Fruit fly (Drosophila melanogaster): Measurements from ENCODE around the gene CG13375.

The CG13375 gene

DNA sequence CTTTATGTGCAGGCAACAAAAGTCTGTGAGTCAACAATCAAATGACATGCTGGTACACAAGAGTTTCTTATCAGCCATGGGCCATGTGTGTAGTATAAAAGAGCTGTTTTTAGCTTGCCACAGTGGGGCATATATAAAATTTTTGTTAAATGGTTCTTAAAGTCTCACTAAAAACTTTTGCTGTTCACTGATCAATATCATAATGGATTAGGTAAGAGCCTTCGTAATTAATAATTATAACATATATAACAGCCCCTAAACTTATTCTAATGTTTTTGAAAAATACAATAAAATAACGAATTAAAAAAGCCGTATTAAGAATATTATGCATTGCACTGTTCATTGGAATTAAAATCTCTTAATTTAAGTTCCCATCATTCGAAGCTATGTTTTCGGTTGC, 1.5 kb downstream of the CG13375 start:
- no peak for TF ChIP-seq psq (optimal IDR thresholded peaks at IDR 0.05)
- no peak for TF ChIP-seq Dll (optimal IDR thresholded peaks at IDR 0.05)
- TF ChIP-seq usp (GFP tag; optimal IDR thresholded peaks at IDR 0.05): no peak
- TF ChIP-seq EcR (GFP tag; optimal IDR thresholded peaks at IDR 0.05): no peak
- no peak for TF ChIP-seq CG8478 (optimal IDR thresholded peaks at IDR 0.05)
- TF ChIP-seq pan (optimal IDR thresholded peaks at IDR 0.05): no peak

DNA sequence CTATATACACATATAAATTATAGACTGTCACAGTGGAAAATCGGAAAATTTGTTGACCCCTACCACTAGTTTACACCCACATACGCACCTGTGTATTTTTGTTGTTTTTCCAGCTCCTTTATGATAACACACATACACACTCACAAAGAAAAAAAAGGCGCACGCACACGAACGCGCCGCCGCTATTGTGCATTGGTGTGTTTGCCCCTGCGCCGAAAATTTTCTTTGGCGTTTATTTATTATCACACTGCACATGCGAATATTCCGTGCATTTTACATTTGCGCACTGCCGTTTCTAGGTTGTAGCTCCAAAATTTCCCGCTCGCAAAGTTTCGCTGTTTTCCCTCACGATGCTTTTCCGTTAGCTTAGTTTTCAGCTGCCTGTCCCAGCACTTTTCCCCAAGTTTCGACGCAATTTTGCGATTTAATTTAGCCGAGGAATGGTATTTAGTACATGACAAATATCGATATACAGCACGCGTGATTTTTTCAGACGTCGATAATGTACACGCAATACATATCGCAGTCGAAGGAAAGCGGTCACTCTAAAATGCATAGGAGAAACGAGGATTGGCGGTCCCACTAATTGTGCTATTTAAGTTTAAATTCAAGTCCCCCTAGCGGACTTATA, 15.6 kb downstream of the CG13375 start, which contains the start of the genes CG3777 and ewg:
CG3777 (plus strand) TSS at position 607 of the 631 bp plus-strand sequence.
ewg (minus strand) TSS at position 622 of the 631 bp plus-strand sequence.
- TF ChIP-seq CG8478 (optimal IDR thresholded peaks at IDR 0.05) (no peak), psq (optimal IDR thresholded peaks at IDR 0.05) (no peak), usp (GFP tag; optimal IDR thresholded peaks at IDR 0.05) (no peak), Dll (optimal IDR thresholded peaks at IDR 0.05) (no peak)

DNA sequence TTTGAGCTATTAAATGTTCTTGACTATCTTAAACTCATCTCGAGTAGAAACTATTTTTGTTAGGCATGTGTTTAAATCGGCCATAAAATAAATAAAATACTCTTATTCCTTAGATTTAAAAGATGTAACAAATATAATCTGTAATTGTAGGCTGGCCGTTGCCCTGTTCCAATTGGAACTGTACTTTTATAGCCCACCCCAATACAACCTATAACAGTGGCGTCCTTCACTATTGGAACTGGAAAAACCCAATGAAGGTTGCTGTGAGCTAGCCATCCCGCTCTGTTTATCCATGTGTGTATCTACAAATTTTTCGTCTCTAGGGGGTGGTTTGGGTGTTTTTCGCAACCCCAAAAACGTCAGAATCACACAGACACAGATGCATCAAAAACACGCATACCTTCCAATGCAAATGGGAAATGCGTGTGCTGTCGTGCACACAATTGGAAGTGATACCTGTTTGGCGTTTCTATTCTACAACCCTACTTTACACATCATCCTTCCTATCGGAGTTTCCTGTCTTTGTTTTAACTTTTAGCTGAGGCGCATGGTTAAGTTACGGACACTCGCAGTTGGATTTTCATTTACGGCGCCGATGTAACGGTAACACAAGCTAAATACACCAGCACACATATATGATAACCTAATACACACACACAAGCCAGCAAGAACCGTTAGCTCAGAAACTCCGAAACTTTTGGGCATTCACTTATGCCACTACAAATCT, 16.2 kb downstream of the CG13375 start:
- TF ChIP-seq CG8478 (optimal IDR thresholded peaks at IDR 0.05) (no peak), psq (optimal IDR thresholded peaks at IDR 0.05) (no peak), EcR (GFP tag; optimal IDR thresholded peaks at IDR 0.05) (no peak), Dll (optimal IDR thresholded peaks at IDR 0.05) (no peak), pan (optimal IDR thresholded peaks at IDR 0.05) (no peak)

DNA sequence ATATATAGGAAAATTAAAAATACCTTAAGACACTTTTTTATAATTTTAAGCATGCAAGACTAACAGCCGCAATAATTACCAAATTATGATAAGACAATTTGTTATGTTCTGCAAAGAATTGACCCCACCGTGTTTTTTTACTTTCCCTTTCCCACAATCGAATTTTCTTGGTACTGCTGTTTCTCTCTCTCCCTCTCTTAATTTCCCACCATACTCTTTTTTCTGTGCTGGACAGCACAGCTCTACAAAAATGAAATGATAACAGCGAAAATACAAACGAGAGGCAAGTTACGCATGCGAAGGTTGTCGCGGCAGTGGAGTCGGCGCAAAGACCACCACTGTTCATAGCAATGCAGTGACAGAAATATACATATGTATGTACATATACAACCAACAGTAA, 16.9 kb downstream of the CG13375 start:
- TF ChIP-seq pan (optimal IDR thresholded peaks at IDR 0.05) (no peak), EcR (GFP tag; optimal IDR thresholded peaks at IDR 0.05) (no peak), usp (GFP tag; optimal IDR thresholded peaks at IDR 0.05) (no peak), CG8478 (optimal IDR thresholded peaks at IDR 0.05) (no peak)

DNA sequence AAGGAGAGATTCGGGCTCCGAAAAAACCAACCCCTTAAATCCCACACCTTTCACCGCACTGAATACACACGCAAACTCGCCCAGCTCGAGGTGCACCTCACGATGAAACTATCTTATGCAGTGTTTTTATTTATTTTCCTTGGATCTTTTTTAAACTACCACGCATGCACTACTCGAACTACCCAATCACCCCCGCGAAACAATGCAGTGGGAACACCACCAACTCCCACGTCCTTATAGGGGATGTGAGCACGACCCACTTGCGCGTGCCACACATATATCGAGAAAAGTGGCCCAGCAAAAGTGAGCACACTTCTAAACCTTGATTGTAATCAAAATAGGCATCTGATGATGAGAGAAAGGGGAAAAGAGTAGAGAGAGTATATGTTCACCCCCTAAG, 18.2 kb downstream of the CG13375 start:
- TF ChIP-seq pan (optimal IDR thresholded peaks at IDR 0.05) (no peak), CG8478 (optimal IDR thresholded peaks at IDR 0.05) (no peak), Dll (optimal IDR thresholded peaks at IDR 0.05) (no peak), psq (optimal IDR thresholded peaks at IDR 0.05) (no peak), usp (GFP tag; optimal IDR thresholded peaks at IDR 0.05) (no peak), EcR (GFP tag; optimal IDR thresholded peaks at IDR 0.05) (no peak)

DNA sequence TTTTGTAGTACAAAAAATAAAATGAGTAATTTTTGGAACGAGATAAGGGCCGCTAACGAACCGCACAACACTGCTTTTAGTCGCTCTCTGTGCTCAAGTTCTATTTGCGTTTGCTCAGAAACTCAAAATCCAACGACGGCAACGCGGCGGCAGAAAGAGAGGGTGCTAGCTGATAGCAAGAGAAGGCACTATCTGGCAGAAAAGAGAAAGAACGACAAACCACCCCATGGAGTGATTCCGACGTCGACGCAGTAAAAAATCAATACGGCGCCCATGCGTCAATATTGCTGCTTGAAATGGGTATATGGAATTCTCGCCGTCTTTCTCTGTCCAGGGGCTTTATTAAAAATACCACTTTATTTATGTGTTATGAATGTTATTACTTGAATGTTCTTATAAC, 18.7 kb downstream of the CG13375 start:
- TF ChIP-seq CG8478 (optimal IDR thresholded peaks at IDR 0.05) (no peak), psq (optimal IDR thresholded peaks at IDR 0.05) (no peak), Dll (optimal IDR thresholded peaks at IDR 0.05) (no peak), EcR (GFP tag; optimal IDR thresholded peaks at IDR 0.05) (no peak), usp (GFP tag; optimal IDR thresholded peaks at IDR 0.05) (no peak), pan (optimal IDR thresholded peaks at IDR 0.05) (no peak)

DNA sequence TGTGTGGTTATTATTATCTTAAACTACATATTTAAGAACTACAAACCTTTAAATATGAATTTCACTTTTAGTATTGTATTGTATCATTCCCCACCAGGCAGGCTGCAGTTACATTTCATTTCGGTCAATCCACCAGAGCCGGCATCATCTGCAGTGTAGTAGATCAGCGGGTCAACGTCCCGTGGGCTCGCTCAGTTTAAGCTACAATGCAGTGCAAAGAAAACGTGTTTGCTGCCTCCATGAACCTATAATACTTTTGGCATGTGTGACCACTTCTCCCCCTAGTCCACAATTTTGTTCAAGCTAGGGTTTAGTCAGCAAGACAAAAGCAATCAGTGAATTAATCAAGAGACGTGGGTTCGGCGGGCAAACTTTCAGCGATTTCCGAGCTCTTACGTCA, 26.8 kb downstream of the CG13375 start:
- TF ChIP-seq usp (GFP tag; optimal IDR thresholded peaks at IDR 0.05): no peak
- peak in 1 of 2 experiments; percentile 36 for TF ChIP-seq EcR (GFP tag; optimal IDR thresholded peaks at IDR 0.05)

DNA sequence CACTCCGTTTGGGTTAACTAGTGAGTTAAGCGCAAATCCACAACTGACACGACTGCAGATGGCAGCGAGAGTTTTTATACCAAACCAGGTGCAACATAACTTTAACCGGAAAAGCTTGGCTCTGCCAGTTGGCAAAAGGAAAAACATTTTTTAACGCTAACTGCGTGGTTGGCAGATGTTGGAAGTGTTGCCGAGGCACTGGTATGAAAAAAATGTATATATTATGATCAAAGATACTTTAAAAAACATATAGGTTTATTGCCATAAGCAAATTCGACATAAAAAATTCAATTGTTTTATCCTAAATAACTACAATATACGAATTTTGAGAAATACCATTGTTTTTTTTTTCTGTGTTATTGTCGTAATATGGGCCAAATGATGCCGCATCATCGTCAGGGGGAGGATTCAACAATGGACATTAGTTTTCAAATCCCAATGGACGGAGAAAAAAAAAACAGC, 27.8 kb downstream of the CG13375 start, which contains the start of gene CG13376:
CG13376 (minus strand) TSS at position 51 of the 462 bp plus-strand sequence.
- TF ChIP-seq pan (optimal IDR thresholded peaks at IDR 0.05): no peak
- TF ChIP-seq psq (optimal IDR thresholded peaks at IDR 0.05): no peak
- TF ChIP-seq EcR (GFP tag; optimal IDR thresholded peaks at IDR 0.05): no peak
- TF ChIP-seq usp (GFP tag; optimal IDR thresholded peaks at IDR 0.05): no peak
- TF ChIP-seq Dll (optimal IDR thresholded peaks at IDR 0.05): no peak
- TF ChIP-seq CG8478 (optimal IDR thresholded peaks at IDR 0.05): no peak

DNA sequence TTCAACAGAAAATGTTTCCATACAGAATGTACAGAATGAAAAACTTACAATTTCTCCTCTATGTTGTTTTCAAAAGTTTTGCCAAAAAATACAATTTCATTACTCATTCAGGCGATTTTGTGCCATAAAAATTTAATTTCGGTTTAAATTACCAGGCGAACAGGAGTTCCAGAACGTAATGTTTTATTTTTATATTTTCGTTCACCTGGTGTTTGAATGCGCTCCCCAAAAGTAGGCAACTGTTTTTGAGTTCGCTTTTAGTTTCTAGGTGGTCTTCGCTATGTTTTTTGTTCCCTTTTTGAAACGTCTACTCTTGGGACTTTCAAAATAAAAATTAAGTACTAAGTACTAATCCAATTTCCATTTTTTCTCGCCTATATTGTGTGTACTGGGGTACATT, 29.1 kb downstream of the CG13375 start:
- no peak for TF ChIP-seq Dll (optimal IDR thresholded peaks at IDR 0.05)
- no peak for TF ChIP-seq pan (optimal IDR thresholded peaks at IDR 0.05)

DNA sequence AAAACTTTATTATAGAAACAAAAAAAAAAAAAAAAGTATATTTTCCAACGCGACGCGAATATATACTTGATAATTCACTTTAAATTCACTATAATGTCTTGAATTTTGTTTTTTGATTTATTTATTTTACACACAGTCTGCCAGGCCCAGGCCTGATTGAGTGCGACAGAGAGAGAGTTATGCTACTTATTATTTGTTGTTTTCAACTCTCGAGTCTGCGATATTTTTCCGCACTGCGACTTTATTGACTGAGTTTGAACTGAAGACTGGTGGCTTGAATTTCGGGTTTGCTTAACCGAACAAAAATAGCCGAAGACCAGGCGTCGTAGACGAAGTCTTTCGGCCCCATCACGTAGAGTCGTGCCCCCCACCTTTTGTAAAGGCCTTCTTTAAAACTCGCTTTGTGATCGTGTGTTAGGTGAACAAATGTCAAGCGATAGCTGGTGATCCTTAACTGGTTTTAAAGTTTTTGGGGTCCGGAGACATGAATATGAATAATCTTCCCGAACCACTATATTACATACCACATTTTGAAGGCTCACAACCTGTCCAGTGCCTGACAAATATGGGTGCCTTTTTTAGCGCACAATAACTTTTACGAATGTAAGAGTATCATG, 30.9 kb downstream of the CG13375 start, which contains the start of gene CG13377:
CG13377 (minus strand) TSS at position 272 of the 617 bp plus-strand sequence.
- TF ChIP-seq pan (optimal IDR thresholded peaks at IDR 0.05) (no peak), Dll (optimal IDR thresholded peaks at IDR 0.05) (no peak), EcR (GFP tag; optimal IDR thresholded peaks at IDR 0.05) (no peak), psq (optimal IDR thresholded peaks at IDR 0.05) (no peak), CG8478 (optimal IDR thresholded peaks at IDR 0.05) (no peak), usp (GFP tag; optimal IDR thresholded peaks at IDR 0.05) (no peak)

DNA sequence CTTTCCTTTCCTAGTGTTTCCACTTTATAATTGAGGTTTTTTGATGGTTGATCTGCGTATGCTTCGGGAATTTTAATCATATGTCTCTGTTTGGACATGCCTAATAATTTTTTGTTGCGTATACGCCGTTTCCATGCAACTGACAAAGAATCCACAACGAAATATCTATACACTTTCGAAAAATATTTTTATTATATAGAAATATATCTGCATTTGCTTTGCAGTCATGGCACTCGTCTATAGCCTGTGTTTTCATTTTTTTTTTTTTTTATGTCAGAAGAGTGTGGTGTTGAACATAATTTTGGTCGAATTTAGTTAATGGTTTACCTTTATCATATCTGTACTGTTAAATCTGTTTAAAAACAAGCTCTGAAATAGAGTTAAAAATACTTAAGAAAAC, 31.9 kb downstream of the CG13375 start:
- no peak for TF ChIP-seq psq (optimal IDR thresholded peaks at IDR 0.05)
- no peak for TF ChIP-seq CG8478 (optimal IDR thresholded peaks at IDR 0.05)
- no peak for TF ChIP-seq pan (optimal IDR thresholded peaks at IDR 0.05)
- TF ChIP-seq EcR (GFP tag; optimal IDR thresholded peaks at IDR 0.05): no peak

DNA sequence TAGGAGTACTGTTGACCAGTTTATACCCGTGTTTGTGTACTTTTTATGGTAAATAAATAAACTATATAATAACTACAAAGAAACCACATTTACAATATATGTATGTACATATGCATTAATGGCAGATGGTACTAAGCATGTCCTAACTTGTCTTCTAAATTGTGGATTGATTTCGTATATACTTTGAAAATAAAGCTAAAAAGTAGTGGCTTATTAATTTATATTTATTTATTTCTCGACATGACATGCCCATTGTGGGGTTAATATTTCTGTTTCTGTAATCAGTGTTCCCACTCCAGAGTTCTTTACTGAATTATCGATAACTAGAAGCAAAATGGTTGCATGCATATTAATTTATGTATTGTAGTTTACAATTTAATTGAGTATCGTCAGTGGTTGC, 39.4 kb downstream of the CG13375 start, which contains the start of gene cin:
cin (plus strand) TSS at position 306 of the 400 bp plus-strand sequence.
- no peak for TF ChIP-seq EcR (GFP tag; optimal IDR thresholded peaks at IDR 0.05)
- TF ChIP-seq usp (GFP tag; optimal IDR thresholded peaks at IDR 0.05): no peak
- no peak for TF ChIP-seq psq (optimal IDR thresholded peaks at IDR 0.05)
- TF ChIP-seq pan (optimal IDR thresholded peaks at IDR 0.05): no peak
- TF ChIP-seq Dll (optimal IDR thresholded peaks at IDR 0.05): no peak
- TF ChIP-seq CG8478 (optimal IDR thresholded peaks at IDR 0.05): no peak
